Fruit fly (Drosophila melanogaster): ENCODE data around the gene PolrMT.

Gene PolrMT

dm6 chr2L:1077469-1077993 is 30.6 kb downstream of the PolrMT start, which contains the start of the genes S and ast (continued):
- TF ChIP-seq Ada2b (GFP tag; IDR thresholded peaks at IDR 0.05) (no peak), CG1832 (GFP tag; optimal IDR thresholded peaks at IDR 0.05) (no peak), Rx (GFP tag; IDR thresholded peaks at IDR 0.05) (no peak), Myb (GFP tag; optimal IDR thresholded peaks at IDR 0.05) (peak; percentile 64), CG10543 (GFP tag; optimal IDR thresholded peaks at IDR 0.05) (peak; percentile 40), CG6813 (GFP tag; optimal IDR thresholded peaks at IDR 0.05) (peak; percentile 26), lab (GFP tag; optimal IDR thresholded peaks at IDR 0.05) (no peak), fd102C (GFP tag; optimal IDR thresholded peaks at IDR 0.05) (no peak), CG13624 (GFP tag; optimal IDR thresholded peaks at IDR 0.05) (peak; percentile 32), BtbVII (GFP tag; optimal IDR thresholded peaks at IDR 0.05) (peak; percentile 33), trh (GFP tag; optimal IDR thresholded peaks at IDR 0.05) (no peak), Sry-δ (GFP tag; optimal IDR thresholded peaks at IDR 0.05) (peak; percentile 99), ssp (GFP tag; IDR thresholded peaks at IDR 0.05) (peak; percentile 50; the same call in 1 of the 2 replicates), sima (GFP tag; optimal IDR thresholded peaks at IDR 0.05) (no peak), Taf1 (GFP tag; IDR thresholded peaks at IDR 0.05) (no peak), CG30431 (GFP tag; optimal IDR thresholded peaks at IDR 0.05) (no peak), CG11085 (GFP tag; IDR thresholded peaks at IDR 0.05) (no peak), CG3065 (GFP tag; optimal IDR thresholded peaks at IDR 0.05) (peak; percentile 37), CG6654 (GFP tag; optimal IDR thresholded peaks at IDR 0.05) (no peak), Ets97D (GFP tag; optimal IDR thresholded peaks at IDR 0.05) (peak; percentile 85), HLH54F (GFP tag; optimal IDR thresholded peaks at IDR 0.05) (peak; percentile 34), seq (GFP tag; IDR thresholded peaks at IDR 0.05) (no peak), bsh (GFP tag; optimal IDR thresholded peaks at IDR 0.05) (peak in 1 of 2 experiments; percentile 31), knrl (GFP tag; IDR thresholded peaks at IDR 0.05; ENCODE audit: partially characterized antibody) (peak; percentile 97), CG5245 (GFP tag; optimal IDR thresholded peaks at IDR 0.05) (no peak), repo (GFP tag; optimal IDR thresholded peaks at IDR 0.05) (no peak), vnd (GFP tag; IDR thresholded peaks at IDR 0.05; ENCODE audit: partially characterized antibody) (peak; percentile 93), CG8924 (tag; optimal IDR thresholded peaks at IDR 0.05) (peak; percentile 49), CG8089 (GFP tag; optimal IDR thresholded peaks at IDR 0.05) (peak; percentile 38), Side (GFP tag; optimal IDR thresholded peaks at IDR 0.05) (peak; percentile 22), CG11247 (GFP tag; IDR thresholded peaks at IDR 0.05) (peak; percentile 30; the same call in 1 of the 2 replicates), CG8359 (GFP tag; optimal IDR thresholded peaks at IDR 0.05; ENCODE audit: borderline replicate concordance) (no peak), sr (GFP tag; IDR thresholded peaks at IDR 0.05) (0 out of 3 replicates have a peak, but pooled peaks have one; percentile 13), CG8765 (GFP tag; IDR thresholded peaks at IDR 0.05) (no peak), CG4730 (GFP tag; IDR thresholded peaks at IDR 0.05) (no peak), CG18764 (GFP tag; optimal IDR thresholded peaks at IDR 0.05) (no peak), TFAM (GFP tag; optimal IDR thresholded peaks at IDR 0.05) (no peak), CG13424 (tag; optimal IDR thresholded peaks at IDR 0.05) (peak; percentile 21), Hey (tag; optimal IDR thresholded peaks at IDR 0.05) (no peak), insv (GFP tag; optimal IDR thresholded peaks at IDR 0.05) (peak in 1 of 2 experiments; percentile 52), CG5180 (GFP tag; optimal IDR thresholded peaks at IDR 0.05) (no peak), CG12236 (GFP tag; optimal IDR thresholded peaks at IDR 0.05) (no peak), ac (GFP tag; optimal IDR thresholded peaks at IDR 0.05) (no peak), CG10462 (GFP tag; optimal IDR thresholded peaks at IDR 0.05) (no peak), fd64A (GFP tag; optimal IDR thresholded peaks at IDR 0.05) (no peak), Poxn (GFP tag; IDR thresholded peaks at IDR 0.05) (no peak), CG17912 (GFP tag; optimal IDR thresholded peaks at IDR 0.05) (peak; percentile 20), Dbx (GFP tag; IDR thresholded peaks at IDR 0.05) (peak; percentile 69; the same call in 2 of the 3 replicates), corto (GFP tag; optimal IDR thresholded peaks at IDR 0.05) (no peak), lilli (GFP tag; optimal IDR thresholded peaks at IDR 0.05) (no peak), Spps (tag; optimal IDR thresholded peaks at IDR 0.05) (no peak)
